Fruit fly (Drosophila melanogaster): ENCODE data around the gene CG32085.

dm6 chr3L:11622750-11623149 is 57.4 kb downstream of the CG32085 start:
- TF ChIP-seq gl (tag; optimal IDR thresholded peaks at IDR 0.05) (no peak), CG10348 (GFP tag; IDR thresholded peaks at IDR 0.05) (no peak), CG9948 (tag; optimal IDR thresholded peaks at IDR 0.05) (no peak), Pif1A (GFP tag; optimal IDR thresholded peaks at IDR 0.05) (no peak), CG15710 (tag; optimal IDR thresholded peaks at IDR 0.05) (no peak), EcR (GFP tag; optimal IDR thresholded peaks at IDR 0.05) (no peak), CG8301 (tag; optimal IDR thresholded peaks at IDR 0.05) (no peak), CG14655 (GFP tag; optimal IDR thresholded peaks at IDR 0.05) (no peak), rn (GFP tag; IDR thresholded peaks at IDR 0.05) (no peak), CG12605 (GFP tag; IDR thresholded peaks at IDR 0.05) (no peak), Snoo (tag; optimal IDR thresholded peaks at IDR 0.05) (no peak), CG4496 (GFP tag; IDR thresholded peaks at IDR 0.05) (no peak), CG8159 (tag; optimal IDR thresholded peaks at IDR 0.05) (no peak)

Measured in whole organism, pupa.